Worm (Caenorhabditis elegans) whole organism, L4 larva: Measurements from ENCODE around the gene C44H9.4.

Source experiments
- F44E2.7 ChIP-seq: fragments of 200-800 bp; sonication (Bioruptor generic); IDR thresholded peaks from 2 replicates; pipeline ENCODE4 v2.1.2; 2022; ENCODE audit warnings: missing genetic modification characterization, missing compliant biosample characterization
- ZK546.5 ChIP-seq, 2 experiments: sonication (generic microtip); optimal IDR thresholded peaks; 2 replicates each; lab custom pipeline; 2017; ENCODE audit warnings: missing biosample characterization in 2 of 2, missing genetic modification characterization in 2 of 2
- aha-1 ChIP-seq: fragments of 150-350 bp; peaks from one replicate; lab custom pipeline; 2014; ENCODE audit warnings: missing biosample characterization, missing genetic modification characterization
- ama-1 ChIP-seq: fragments of 150-350 bp; optimal IDR thresholded peaks from 2 replicates; lab custom pipeline; 2014; ENCODE audit warnings: inconsistent platforms, mixed read lengths
- attf-4 ChIP-seq: sonication (generic microtip); optimal IDR thresholded peaks from 3 replicates; lab custom pipeline; 2017; ENCODE audit warnings: missing biosample characterization, missing genetic modification characterization
- ceh-44 ChIP-seq: fragments of 200-800 bp; sonication (Bioruptor generic); IDR thresholded peaks from 2 replicates; pipeline ENCODE4 v1.3.6; 2022; ENCODE audit warnings: missing genetic modification reagents, missing genetic modification characterization, missing compliant biosample characterization
- daf-8 ChIP-seq: fragments of 200-800 bp; sonication (Bioruptor generic); IDR thresholded peaks from 2 replicates; pipeline ENCODE4 v1.3.6; 2022; ENCODE audit warnings: missing genetic modification characterization, missing compliant biosample characterization
- dmd-8 ChIP-seq: fragments of 200-800 bp; sonication (Bioruptor generic); IDR thresholded peaks from 2 replicates; pipeline ENCODE4 v1.3.6; 2022; ENCODE audit warnings: missing genetic modification characterization, missing compliant biosample characterization
- fos-1 ChIP-seq: fragments of 150-350 bp; optimal IDR thresholded peaks from 2 replicates; lab custom pipeline; 2014; ENCODE audit warnings: missing biosample characterization, missing genetic modification characterization
- lsy-2 ChIP-seq, 2 experiments: fragments of 150-350 bp in 1 of 2; sonication (generic microtip) in 1 of 2; optimal IDR thresholded peaks; 2 replicates each; lab custom pipeline; 2014 to 2017; ENCODE audit warnings: missing biosample characterization in 2 of 2, missing genetic modification characterization in 2 of 2
- nhr-11 ChIP-seq: fragments of 150-350 bp; optimal IDR thresholded peaks from 2 replicates; lab custom pipeline; 2014; ENCODE audit warnings: missing biosample characterization, missing genetic modification characterization
- unc-62 ChIP-seq, 3 experiments: fragments of 150-350 bp in 1 of 3; sonication (generic microtip); optimal IDR thresholded peaks in 2 of 3; peaks in 1 of 3; 1 replicate in 1 of 3; 2 replicates in 2 of 3; lab custom pipeline; 2014 to 2017; ENCODE audit warnings: missing biosample characterization in 3 of 3, missing genetic modification characterization in 3 of 3, missing genetic modification reagents in 3 of 3, missing genotype in 1 of 3

DNA sequence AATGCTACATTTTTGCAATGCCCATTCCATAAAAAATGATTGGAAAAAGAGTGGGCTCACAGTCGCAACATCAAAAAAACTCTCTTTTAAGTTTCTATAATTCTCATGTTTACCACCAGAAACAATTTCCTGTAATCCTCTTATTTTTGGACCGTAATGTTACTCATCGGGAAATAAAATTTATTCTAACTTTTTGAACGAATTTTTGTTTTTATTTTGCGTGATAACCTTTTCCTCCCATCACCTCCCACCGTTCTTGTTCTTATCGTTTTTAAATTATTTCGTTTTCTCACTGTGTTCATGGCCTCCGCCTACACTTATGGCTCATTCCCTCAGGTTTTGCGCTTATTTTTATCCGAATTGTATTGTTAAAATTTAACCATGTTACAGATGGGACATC, 23.7 kb downstream of the C44H9.4 start, which contains the start of gene anp-1:
- TF ChIP-seq ama-1 (lab: Kevin White, UChicago), result no peak
- no peak for TF ChIP-seq unc-62 (GFP tag; optimal IDR thresholded peaks at IDR 0.05 in 1 of 2; lab: Kevin White, UChicago)
- TF ChIP-seq unc-62 (tag; optimal IDR thresholded peaks at IDR 0.05; lab: Kevin White, UChicago), result no peak
- no peak for TF ChIP-seq ceh-44 (GFP tag; lab: Robert Waterston, UW)
- no peak for TF ChIP-seq nhr-11 (tag; lab: Kevin White, UChicago)
- no peak for TF ChIP-seq F44E2.7 (GFP tag; lab: Robert Waterston, UW)
- TF ChIP-seq attf-4 (tag; lab: Kevin White, UChicago), result no peak
- no peak for TF ChIP-seq aha-1
- TF ChIP-seq lsy-2 (tag; optimal IDR thresholded peaks at IDR 0.05; lab: Kevin White, UChicago), result no peak
- no peak for TF ChIP-seq daf-8 (GFP tag; lab: Robert Waterston, UW)
- TF ChIP-seq ZK546.5 (tag; optimal IDR thresholded peaks at IDR 0.05; lab: Kevin White, UChicago), result no peak
- TF ChIP-seq fos-1 (tag; lab: Kevin White, UChicago), result no peak
- TF ChIP-seq dmd-8, result no peak
